Fruit fly (Drosophila melanogaster) whole organism, wandering third instar larva: ENCODE results near the gene Fatp1.

Source experiments
- CG32264 ChIP-seq: fragments of 200-800 bp; sonication (Bioruptor generic); optimal IDR thresholded peaks from 2 replicates; lab custom pipeline; 2016; ENCODE audit warnings: missing biosample characterization, missing genetic modification characterization
- CG9705 ChIP-seq: fragments of 200-800 bp; sonication (Bioruptor generic); optimal IDR thresholded peaks from 2 replicates; lab custom pipeline; 2018; ENCODE audit warnings: missing biosample characterization, mild to moderate bottlenecking, missing genetic modification characterization
- CrebA ChIP-seq: fragments of 200-800 bp; sonication (Bioruptor generic); optimal IDR thresholded peaks from 2 replicates; lab custom pipeline; 2016; ENCODE audit warnings: missing biosample characterization, mild to moderate bottlenecking, missing genetic modification characterization, borderline replicate concordance
- Dfd ChIP-seq: fragments of >200 bp; optimal IDR thresholded peaks from 2 replicates; lab custom pipeline; 2017; ENCODE audit warnings: missing biosample characterization, missing genetic modification characterization
- Dif ChIP-seq: fragments of 200-275, 200-300 bp; sonication (Bioruptor generic); optimal IDR thresholded peaks from 2 replicates; lab custom pipeline; 2018; ENCODE audit warnings: missing biosample characterization, missing genetic modification characterization; ENCODE audit not compliant: partially characterized antibody
- GATAd ChIP-seq: sonication (Bioruptor generic); optimal IDR thresholded peaks from 2 replicates; lab custom pipeline; 2016; ENCODE audit warnings: missing biosample characterization, missing genetic modification characterization
- Hnf4 ChIP-seq: fragments of 200-800 bp; sonication (Bioruptor generic); optimal IDR thresholded peaks from 2 replicates; lab custom pipeline; 2016; ENCODE audit warnings: missing biosample characterization, mild to moderate bottlenecking, missing genetic modification characterization
- Hr78 ChIP-seq: fragments of >200 bp; optimal IDR thresholded peaks from 2 replicates; lab custom pipeline; 2017; ENCODE audit warnings: missing biosample characterization, missing genetic modification characterization
- Hr83 ChIP-seq: fragments of 200-300 bp; sonication (Bioruptor generic); optimal IDR thresholded peaks from 2 replicates; lab custom pipeline; 2016; ENCODE audit warnings: missing biosample characterization, mild to moderate bottlenecking, missing genetic modification characterization, moderate library complexity; ENCODE audit not compliant: poor library complexity, severe bottlenecking
- Mio ChIP-seq: sonication (Bioruptor generic); optimal IDR thresholded peaks from 2 replicates; lab custom pipeline; 2016; ENCODE audit warnings: missing biosample characterization, missing genetic modification characterization
- Myc ChIP-seq: fragments of >200 bp; optimal IDR thresholded peaks from 2 replicates; lab custom pipeline; 2017
- OdsH ChIP-seq: fragments of 200-800 bp; sonication (Bioruptor generic); optimal IDR thresholded peaks from 2 replicates; lab custom pipeline; 2016; ENCODE audit warnings: missing biosample characterization, mild to moderate bottlenecking, missing genetic modification characterization
- Rel ChIP-seq, 2 experiments: fragments of 200-800 bp; sonication (Bioruptor generic) in 1 of 2; optimal IDR thresholded peaks; 2 replicates in 1 of 2; 3 replicates in 1 of 2; lab custom pipeline; 2016 to 2019; ENCODE audit warnings: mild to moderate bottlenecking in 2 of 2, missing biosample characterization in 2 of 2, missing genetic modification characterization in 2 of 2, moderate library complexity in 1 of 2
- Sp1 ChIP-seq: fragments of 200-800 bp; sonication (Bioruptor generic); optimal IDR thresholded peaks from 3 replicates; lab custom pipeline; 2019; ENCODE audit warnings: missing biosample characterization, mild to moderate bottlenecking, missing genetic modification characterization, moderate library complexity
- Vsx2 ChIP-seq: fragments of 200-300, 225-300 bp; sonication (Bioruptor generic); optimal IDR thresholded peaks from 2 replicates; lab custom pipeline; 2018; ENCODE audit warnings: missing biosample characterization, missing genetic modification characterization; ENCODE audit not compliant: partially characterized antibody
- br ChIP-seq: fragments of 200-800 bp; sonication (Bioruptor generic); optimal IDR thresholded peaks from 2 replicates; lab custom pipeline; 2016; ENCODE audit warnings: missing biosample characterization, missing genetic modification characterization
- brk ChIP-seq: fragments of 200-800 bp; sonication (Bioruptor generic); optimal IDR thresholded peaks from 2 replicates; lab custom pipeline; 2016; ENCODE audit warnings: missing biosample characterization, mild to moderate bottlenecking, missing genetic modification characterization
- dl ChIP-seq, 2 experiments: fragments of 175-275, 200-275 bp in 1 of 2; fragments of 200-275 bp in 1 of 2; sonication (Bioruptor generic); optimal IDR thresholded peaks; lab custom pipeline; 2018; ENCODE audit warnings: mild to moderate bottlenecking in 2 of 2, missing biosample characterization in 2 of 2, missing genetic modification characterization in 2 of 2, moderate library complexity in 2 of 2; ENCODE audit not compliant: partially characterized antibody in 2 of 2, insufficient read depth in 1 of 2
- dmrt93B ChIP-seq: fragments of 200-800 bp; sonication (Bioruptor generic); optimal IDR thresholded peaks from 2 replicates; lab custom pipeline; 2018; ENCODE audit warnings: missing biosample characterization, mild to moderate bottlenecking, missing genetic modification characterization
- dsf ChIP-seq: sonication (Bioruptor generic); optimal IDR thresholded peaks from 2 replicates; lab custom pipeline; 2016; ENCODE audit warnings: missing biosample characterization, missing genetic modification characterization, borderline replicate concordance
- ey ChIP-seq: fragments of 200-800 bp; sonication (Bioruptor generic); optimal IDR thresholded peaks from 2 replicates; lab custom pipeline; 2016; ENCODE audit warnings: missing biosample characterization, missing genetic modification characterization
- foxo ChIP-seq, 2 experiments: fragments of 200-800 bp; sonication (Bioruptor generic); optimal IDR thresholded peaks; 2 replicates in 1 of 2; 3 replicates in 1 of 2; lab custom pipeline; 2016 to 2017; ENCODE audit warnings: missing biosample characterization in 2 of 2, missing genetic modification characterization in 2 of 2
- fru ChIP-seq: fragments of 200-800 bp; sonication (Bioruptor generic); optimal IDR thresholded peaks from 3 replicates; lab custom pipeline; 2016; ENCODE audit warnings: missing biosample characterization, mild to moderate bottlenecking, missing genetic modification characterization
- h ChIP-seq: fragments of 200-800 bp; sonication (Bioruptor generic); optimal IDR thresholded peaks from 3 replicates; lab custom pipeline; 2016; ENCODE audit warnings: missing biosample characterization, mild to moderate bottlenecking, missing genetic modification characterization
- jim ChIP-seq: fragments of 175-275, 200-325 bp; sonication (Bioruptor generic); optimal IDR thresholded peaks from 2 replicates; lab custom pipeline; 2016; ENCODE audit warnings: missing biosample characterization, mild to moderate bottlenecking, missing genetic modification characterization
- pan ChIP-seq: fragments of >200 bp; optimal IDR thresholded peaks from 2 replicates; lab custom pipeline; 2017
- psq ChIP-seq: fragments of 200-800 bp; sonication (Bioruptor generic); optimal IDR thresholded peaks from 3 replicates; lab custom pipeline; 2017; ENCODE audit warnings: missing biosample characterization, mild to moderate bottlenecking, missing genetic modification characterization, moderate library complexity
- rgr ChIP-seq: fragments of 200-800 bp; sonication (Bioruptor generic); optimal IDR thresholded peaks from 3 replicates; lab custom pipeline; 2016; ENCODE audit warnings: missing biosample characterization, mild to moderate bottlenecking, missing genetic modification characterization
- sage ChIP-seq: fragments of 200-800 bp; sonication (Bioruptor generic); optimal IDR thresholded peaks from 2 replicates; lab custom pipeline; 2016; ENCODE audit warnings: missing biosample characterization, mild to moderate bottlenecking, missing genetic modification characterization
- sv ChIP-seq: fragments of 200-800 bp; sonication (Bioruptor generic); optimal IDR thresholded peaks from 3 replicates; lab custom pipeline; 2016; ENCODE audit warnings: missing biosample characterization, missing genetic modification characterization
- usp ChIP-seq: fragments of >200 bp; optimal IDR thresholded peaks from 2 replicates; lab custom pipeline; 2017; ENCODE audit warnings: missing biosample characterization, missing genetic modification characterization
- woc ChIP-seq: sonication (Bioruptor generic); optimal IDR thresholded peaks from 2 replicates; lab custom pipeline; 2016; ENCODE audit warnings: missing biosample characterization, mild to moderate bottlenecking, missing genetic modification characterization

The Fatp1 gene

DNA sequence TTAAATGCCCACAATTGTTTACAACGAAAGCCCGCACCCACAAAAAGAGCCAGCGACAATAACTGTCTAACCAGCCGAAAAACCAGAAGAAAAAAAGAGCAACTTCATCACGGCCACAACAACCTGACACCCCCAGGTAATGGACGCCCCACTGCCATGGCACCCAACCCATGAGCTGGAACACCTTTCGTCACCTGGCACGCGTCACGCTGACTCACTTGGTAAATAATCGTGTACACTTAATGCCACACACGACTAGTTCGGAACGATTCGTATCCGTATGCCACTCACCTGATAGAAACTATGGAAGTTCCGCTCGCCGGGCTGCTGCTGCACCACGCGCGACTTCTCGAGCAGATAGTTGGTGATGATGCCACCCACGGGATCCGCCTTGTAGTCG is 20.7 kb downstream of the Fatp1 start:
- TF ChIP-seq Sp1 (no peak), jim (GFP tag; lab: Kevin White, UChicago) (no peak)

DNA sequence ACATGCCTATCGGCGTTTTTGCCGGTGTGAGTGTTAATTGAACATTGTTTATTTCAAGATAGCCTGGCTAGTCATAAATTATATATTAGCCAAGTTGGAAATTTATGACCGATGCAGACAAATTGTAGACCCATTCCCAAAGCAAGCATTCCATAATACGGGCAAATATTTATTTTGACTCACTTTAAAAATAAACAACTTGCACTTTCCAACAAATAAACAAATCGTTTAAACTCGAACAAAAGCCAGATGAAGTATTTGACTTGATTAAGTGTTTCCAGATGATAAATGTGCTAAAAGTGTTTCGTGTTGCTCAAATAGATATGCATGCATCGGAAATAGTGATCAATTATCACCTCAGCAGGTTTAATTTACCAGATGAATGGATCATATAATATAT is 21.5 kb downstream of the Fatp1 start:
- no peak for TF ChIP-seq pan (lab: Kevin White, UChicago)
- TF ChIP-seq brk: no peak
- no peak for TF ChIP-seq Myc (lab: Kevin White, UChicago)
- TF ChIP-seq GATAd (GFP tag; lab: Kevin White, UChicago): no peak
- no peak for TF ChIP-seq rgr (GFP tag; lab: Kevin White, UChicago)
- no peak for TF ChIP-seq ey (GFP tag; lab: Kevin White, UChicago)
- no peak for TF ChIP-seq CrebA (GFP tag; lab: Kevin White, UChicago)
- TF ChIP-seq Rel (GFP tag; optimal IDR thresholded peaks at IDR 0.05; lab: Kevin White, UChicago): no peak
- TF ChIP-seq Rel (tag; optimal IDR thresholded peaks at IDR 0.05; lab: Kevin White, UChicago): no peak
- no peak for TF ChIP-seq dmrt93B (GFP tag; lab: Kevin White, UChicago)
- no peak for TF ChIP-seq Hnf4

DNA sequence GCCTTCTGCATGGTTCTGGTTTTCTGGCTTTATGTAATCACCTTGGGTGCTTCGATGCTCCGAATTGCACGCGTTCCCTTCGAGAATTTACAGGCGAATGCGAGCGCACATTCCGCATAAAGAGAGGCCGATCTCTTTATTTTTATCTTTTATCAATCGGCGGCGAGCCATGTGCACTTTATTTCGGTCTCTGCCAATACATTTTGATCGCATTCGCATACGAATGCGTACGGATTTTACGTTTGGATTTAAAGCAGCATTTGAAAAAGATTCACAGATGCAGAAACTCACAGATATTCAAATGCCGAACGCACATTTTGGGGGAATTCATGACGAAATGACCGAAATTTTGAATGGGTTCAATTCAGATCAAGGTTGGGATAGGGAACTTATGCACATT is 25.7 kb downstream of the Fatp1 start, which contains the start of gene CG13144:
Gene CG13144, minus strand, starts transcription at position 101 of the 400 bp plus-strand sequence.
- TF ChIP-seq sv (GFP tag; lab: Kevin White, UChicago) (no peak), dmrt93B (GFP tag; lab: Kevin White, UChicago) (no peak), br (no peak), jim (GFP tag; lab: Kevin White, UChicago) (no peak), Dif (GFP tag; lab: Kevin White, UChicago) (no peak), dsf (GFP tag; lab: Kevin White, UChicago) (no peak), h (no peak), GATAd (GFP tag; lab: Kevin White, UChicago) (no peak), CrebA (GFP tag; lab: Kevin White, UChicago) (no peak), Rel (GFP tag; optimal IDR thresholded peaks at IDR 0.05; lab: Kevin White, UChicago) (no peak), Rel (tag; optimal IDR thresholded peaks at IDR 0.05; lab: Kevin White, UChicago) (no peak), dl (GFP tag; optimal IDR thresholded peaks at IDR 0.05; lab: Kevin White, UChicago; ENCODE audit: insufficient read depth in 1 of 2, partially characterized antibody in 2 of 2) (no peak), CG9705 (GFP tag; lab: Kevin White, UChicago) (no peak), fru (GFP tag; lab: Kevin White, UChicago) (no peak), Hr78 (GFP tag; lab: Kevin White, UChicago) (no peak)

- TF ChIP-seq OdsH: peak; percentile 15
- no peak for TF ChIP-seq Hr78 (GFP tag; lab: Kevin White, UChicago)
- no peak for TF ChIP-seq CG32264 (GFP tag; lab: Kevin White, UChicago)
- peak; percentile 1 for TF ChIP-seq psq
- TF ChIP-seq sv (GFP tag; lab: Kevin White, UChicago): peak; percentile 44
- TF ChIP-seq fru (GFP tag; lab: Kevin White, UChicago): no peak
Measured at dm6 chr2L:10488484-10489223, 28.4 kb downstream of the Fatp1 start, which contains the start of the genes Cog4 and CG6144. Cog4 (minus strand) TSS chr2L:10488622. CG6144 (plus strand) TSS chr2L:10488694.

- no peak for TF ChIP-seq dmrt93B (GFP tag; lab: Kevin White, UChicago)
- no peak for TF ChIP-seq Hr83 (GFP tag; lab: Kevin White, UChicago)
- TF ChIP-seq Dif (GFP tag; lab: Kevin White, UChicago): no peak
- no peak for TF ChIP-seq woc (GFP tag; lab: Kevin White, UChicago)
- no peak for TF ChIP-seq CrebA (GFP tag; lab: Kevin White, UChicago)
- TF ChIP-seq usp (GFP tag; lab: Kevin White, UChicago): no peak
- TF ChIP-seq sage: no peak
- TF ChIP-seq br: no peak
- no peak for TF ChIP-seq pan (lab: Kevin White, UChicago)
- TF ChIP-seq ey (GFP tag; lab: Kevin White, UChicago): no peak
- no peak for TF ChIP-seq Rel (GFP tag; optimal IDR thresholded peaks at IDR 0.05; lab: Kevin White, UChicago)
- TF ChIP-seq Rel (tag; optimal IDR thresholded peaks at IDR 0.05; lab: Kevin White, UChicago): no peak
- TF ChIP-seq Mio (GFP tag; lab: Kevin White, UChicago): no peak
- no peak for TF ChIP-seq psq
- no peak for TF ChIP-seq Myc (lab: Kevin White, UChicago)
- no peak for TF ChIP-seq foxo (GFP tag; optimal IDR thresholded peaks at IDR 0.05; lab: Kevin White, UChicago)
- TF ChIP-seq Vsx2 (GFP tag; lab: Kevin White, UChicago): no peak
- no peak for TF ChIP-seq Dfd (GFP tag; lab: Kevin White, UChicago)
- TF ChIP-seq CG32264 (GFP tag; lab: Kevin White, UChicago): no peak
Measured at dm6 chr2L:10483073-10483472, 33.9 kb downstream of the Fatp1 start, which contains the start of gene Grip75. Grip75 (plus strand) TSS chr2L:10483295.
